Fruit fly (Drosophila melanogaster) whole organism, embryonic: ENCODE data around the gene Cyp303a1.

ENCODE experiments used
- Atf3 ChIP-seq: fragments of 200-800 bp; sonication (Bioruptor generic); optimal IDR thresholded peaks from 3 replicates; lab custom pipeline; 2016; ENCODE audit warnings: missing biosample characterization, missing genetic modification characterization
- CG10654 ChIP-seq: fragments of 200-800 bp; sonication (Bioruptor generic); optimal IDR thresholded peaks from 2 replicates; lab custom pipeline; 2016; ENCODE audit warnings: missing biosample characterization, missing genetic modification characterization
- CG11398 ChIP-seq: fragments of 200-800 bp; sonication (Bioruptor generic); optimal IDR thresholded peaks from 2 replicates; lab custom pipeline; 2016; ENCODE audit warnings: missing biosample characterization, missing genetic modification characterization
- CG12155 ChIP-seq: fragments of 200-800 bp; sonication (Bioruptor generic); optimal IDR thresholded peaks from 3 replicates; lab custom pipeline; 2016; ENCODE audit warnings: missing biosample characterization, missing genetic modification characterization
- CG12219 ChIP-seq: fragments of 200-800 bp; sonication (Bioruptor generic); optimal IDR thresholded peaks from 3 replicates; lab custom pipeline; 2018; ENCODE audit warnings: missing biosample characterization, mild to moderate bottlenecking, missing genetic modification characterization
- CG13123 ChIP-seq: fragments of 200-800 bp; sonication (Bioruptor generic); optimal IDR thresholded peaks from 2 replicates; lab custom pipeline; 2016; ENCODE audit warnings: missing biosample characterization, missing genetic modification characterization
- CG15011 ChIP-seq: fragments of 200-800 bp; sonication (Bioruptor generic); optimal IDR thresholded peaks from 3 replicates; lab custom pipeline; 2018; ENCODE audit warnings: missing biosample characterization, mild to moderate bottlenecking, missing genetic modification characterization
- CG1529 ChIP-seq: fragments of 200-800 bp; sonication (Bioruptor generic); optimal IDR thresholded peaks from 3 replicates; lab custom pipeline; 2018; ENCODE audit warnings: missing biosample characterization, missing genetic modification characterization
- CG1602 ChIP-seq: fragments of 200-800 bp; sonication (Bioruptor generic); optimal IDR thresholded peaks from 3 replicates; lab custom pipeline; 2016; ENCODE audit warnings: missing biosample characterization, missing genetic modification characterization
- CG17361 ChIP-seq: fragments of 200-800 bp; sonication (Bioruptor generic); IDR thresholded peaks from 3 replicates; pipeline ENCODE4 v1.3.6; 2022; ENCODE audit warnings: missing biosample characterization, missing genetic modification characterization
- CG18011 ChIP-seq: fragments of 200-800 bp; sonication (Bioruptor generic); optimal IDR thresholded peaks from 2 replicates; lab custom pipeline; 2017; ENCODE audit warnings: missing biosample characterization, missing genetic modification characterization, mild to moderate bottlenecking, moderate library complexity, missing genotype
- CG2875 ChIP-seq: fragments of 200-800 bp; sonication (Bioruptor generic); optimal IDR thresholded peaks from 2 replicates; lab custom pipeline; 2017; ENCODE audit warnings: missing biosample characterization, mild to moderate bottlenecking, missing genetic modification characterization, missing genetic modification reagents
- CG3065 ChIP-seq: fragments of 200-800 bp; sonication (Bioruptor generic); optimal IDR thresholded peaks from 2 replicates; lab custom pipeline; 2016; ENCODE audit warnings: missing biosample characterization, missing genetic modification characterization
- CG31388 ChIP-seq: fragments of 200-800 bp; sonication (Bioruptor generic); optimal IDR thresholded peaks from 2 replicates; lab custom pipeline; 2016; ENCODE audit warnings: missing biosample characterization, missing genetic modification characterization
- CG32772 ChIP-seq: fragments of 200-800 bp; sonication (Bioruptor generic); IDR thresholded peaks from 2 replicates; pipeline ENCODE4 v1.3.6; 2022; ENCODE audit warnings: missing biosample characterization, missing genetic modification characterization
- CG34422 ChIP-seq: fragments of 200-800 bp; sonication (Bioruptor generic); IDR thresholded peaks from 3 replicates; pipeline ENCODE4 v1.3.6; 2022; ENCODE audit warnings: missing biosample characterization, missing genetic modification characterization
- CG4328 ChIP-seq: fragments of 200-800 bp; sonication (Bioruptor generic); optimal IDR thresholded peaks from 3 replicates; lab custom pipeline; 2017; ENCODE audit warnings: missing biosample characterization, missing genetic modification reagents, missing genetic modification characterization
- CG4617 ChIP-seq: fragments of 200-800 bp; sonication (Bioruptor generic); optimal IDR thresholded peaks from 3 replicates; lab custom pipeline; 2016; ENCODE audit warnings: missing biosample characterization, missing genetic modification characterization, borderline replicate concordance
- CG4854 ChIP-seq: fragments of 200-800 bp; sonication (Bioruptor generic); optimal IDR thresholded peaks from 2 replicates; lab custom pipeline; 2016; ENCODE audit warnings: missing biosample characterization, missing genetic modification characterization, inconsistent platforms
- CG6683 ChIP-seq: fragments of 200-800 bp; sonication (Bioruptor generic); optimal IDR thresholded peaks from 2 replicates; lab custom pipeline; 2017; ENCODE audit warnings: missing biosample characterization, mild to moderate bottlenecking, missing genetic modification characterization, missing genetic modification reagents
- CG9215 ChIP-seq: fragments of 200-800 bp; sonication (Bioruptor generic); IDR thresholded peaks from 2 replicates; pipeline ENCODE4 v1.3.6; 2022; ENCODE audit warnings: missing biosample characterization, missing genetic modification characterization
- CG9727 ChIP-seq: fragments of 200-800 bp; sonication (Bioruptor generic); optimal IDR thresholded peaks from 3 replicates; lab custom pipeline; 2017; ENCODE audit warnings: missing biosample characterization, mild to moderate bottlenecking, missing genetic modification characterization
- Chrac-16 ChIP-seq: fragments of 200-800 bp; sonication (Bioruptor generic); optimal IDR thresholded peaks from 3 replicates; lab custom pipeline; 2016; ENCODE audit warnings: missing biosample characterization, missing genetic modification characterization
- D19A ChIP-seq: fragments of 200-800 bp; optimal IDR thresholded peaks from 3 replicates; lab custom pipeline; 2019; ENCODE audit warnings: missing biosample characterization, mild to moderate bottlenecking, missing genetic modification characterization, moderate library complexity
- Dek ChIP-seq: fragments of 200-800 bp; sonication (Bioruptor generic); optimal IDR thresholded peaks from 3 replicates; lab custom pipeline; 2019; ENCODE audit warnings: missing biosample characterization, mild to moderate bottlenecking, missing genetic modification characterization, moderate library complexity
- ERR ChIP-seq: fragments of 200-800 bp; sonication (Bioruptor generic); optimal IDR thresholded peaks from 2 replicates; lab custom pipeline; 2016; ENCODE audit warnings: missing biosample characterization, missing genetic modification characterization
- H15 ChIP-seq: fragments of 200-800 bp; sonication (Bioruptor generic); IDR thresholded peaks from 3 replicates; pipeline ENCODE4 v1.3.6; 2022; ENCODE audit warnings: missing biosample characterization, missing genetic modification characterization
- HLH3B ChIP-seq: fragments of 200-800 bp; sonication (Bioruptor generic); IDR thresholded peaks from 2 replicates; pipeline ENCODE4 v1.3.6; 2022; ENCODE audit warnings: missing biosample characterization, missing genetic modification characterization
- Hmr ChIP-seq: fragments of 200-800 bp; sonication (Bioruptor generic); optimal IDR thresholded peaks from 3 replicates; lab custom pipeline; 2017; ENCODE audit warnings: mild to moderate bottlenecking, missing biosample characterization, missing genetic modification reagents, missing genetic modification characterization
- Hr3 ChIP-seq: fragments of 200-800 bp; sonication (Bioruptor generic); optimal IDR thresholded peaks from 3 replicates; lab custom pipeline; 2016; ENCODE audit warnings: missing biosample characterization, missing genetic modification characterization
- Hr51 ChIP-seq, 2 experiments: fragments of 200-800 bp; sonication (Bioruptor generic); optimal IDR thresholded peaks; 2 replicates in 1 of 2; 3 replicates in 1 of 2; lab custom pipeline; 2016 to 2018; ENCODE audit warnings: missing biosample characterization in 2 of 2, missing genetic modification characterization in 2 of 2, mild to moderate bottlenecking in 1 of 2, moderate library complexity in 1 of 2
- Hsf ChIP-seq: fragments of 200-800 bp; sonication (Bioruptor generic); optimal IDR thresholded peaks from 3 replicates; lab custom pipeline; 2016; ENCODE audit warnings: missing biosample characterization, missing genetic modification characterization
- Mrtf ChIP-seq: fragments of 200-800 bp; sonication (Bioruptor generic); IDR thresholded peaks from 3 replicates; pipeline ENCODE4 v1.3.6; 2022; ENCODE audit warnings: missing biosample characterization, missing genetic modification characterization
- NC2β ChIP-seq: fragments of 200-800 bp; sonication (Bioruptor generic); optimal IDR thresholded peaks from 2 replicates; lab custom pipeline; 2016; ENCODE audit warnings: missing biosample characterization, missing genetic modification characterization
- Side ChIP-seq: fragments of 200-800 bp; sonication (Bioruptor generic); optimal IDR thresholded peaks from 2 replicates; lab custom pipeline; 2016; ENCODE audit warnings: missing biosample characterization, missing genetic modification characterization
- Sin3A ChIP-seq: fragments of >200 bp; optimal IDR thresholded peaks from 2 replicates; lab custom pipeline; 2018
- Sox102F ChIP-seq: fragments of 200-800 bp; sonication (Bioruptor generic); optimal IDR thresholded peaks from 2 replicates; lab custom pipeline; 2018; ENCODE audit warnings: missing biosample characterization, mild to moderate bottlenecking, missing genetic modification characterization, moderate library complexity
- ash1 ChIP-seq: fragments of 200-800 bp; sonication (Bioruptor generic); optimal IDR thresholded peaks from 2 replicates; lab custom pipeline; 2018; ENCODE audit warnings: missing biosample characterization, mild to moderate bottlenecking, missing genetic modification characterization
- dmrt11E ChIP-seq: fragments of 200-800 bp; sonication (Bioruptor generic); optimal IDR thresholded peaks from 3 replicates; lab custom pipeline; 2018; ENCODE audit warnings: missing biosample characterization, mild to moderate bottlenecking, missing genetic modification characterization, moderate library complexity
- fu2 ChIP-seq: fragments of 200-800 bp; sonication (Bioruptor generic); optimal IDR thresholded peaks from 2 replicates; lab custom pipeline; 2016; ENCODE audit warnings: missing biosample characterization, missing genetic modification characterization
- mam ChIP-seq: fragments of 200-800 bp; sonication (Bioruptor generic); optimal IDR thresholded peaks from 3 replicates; lab custom pipeline; 2016; ENCODE audit warnings: missing biosample characterization, missing genetic modification characterization
- phol ChIP-seq: fragments of 200-800 bp; sonication (Bioruptor generic); optimal IDR thresholded peaks from 3 replicates; lab custom pipeline; 2018; ENCODE audit warnings: missing biosample characterization, mild to moderate bottlenecking, missing genetic modification characterization, moderate library complexity
- schlank ChIP-seq: fragments of 200-800 bp; sonication (Bioruptor generic); optimal IDR thresholded peaks from 2 replicates; lab custom pipeline; 2018; ENCODE audit warnings: missing biosample characterization, mild to moderate bottlenecking, missing genetic modification characterization
- sima ChIP-seq: fragments of 200-800 bp; sonication (Bioruptor generic); optimal IDR thresholded peaks from 2 replicates; lab custom pipeline; 2016; ENCODE audit warnings: missing biosample characterization, missing genetic modification characterization
- so ChIP-seq: fragments of 200-800 bp; sonication (Bioruptor generic); IDR thresholded peaks from 3 replicates; pipeline ENCODE4 v1.3.6; 2022; ENCODE audit warnings: missing biosample characterization, missing genetic modification characterization
- tap ChIP-seq: fragments of 200-800 bp; optimal IDR thresholded peaks from 3 replicates; lab custom pipeline; 2019; ENCODE audit warnings: missing biosample characterization, mild to moderate bottlenecking, missing genetic modification characterization, moderate library complexity
- ttk ChIP-seq: fragments of 200-800 bp; sonication (Bioruptor generic); IDR thresholded peaks from 2 replicates; pipeline ENCODE4 v2.1.2; 2022; ENCODE audit warnings: missing biosample characterization, missing genetic modification characterization
- tx ChIP-seq: fragments of 200-800 bp; sonication (Bioruptor generic); optimal IDR thresholded peaks from 2 replicates; lab custom pipeline; 2016; ENCODE audit warnings: missing biosample characterization, missing genetic modification characterization
- usp ChIP-seq: fragments of >200 bp; optimal IDR thresholded peaks from 2 replicates; lab custom pipeline; 2017; ENCODE audit warnings: missing biosample characterization, missing genetic modification characterization
- zen ChIP-seq: fragments of 200-800 bp; sonication (Bioruptor generic); optimal IDR thresholded peaks from 3 replicates; lab custom pipeline; 2018; ENCODE audit warnings: missing biosample characterization, mild to moderate bottlenecking, missing genetic modification characterization, moderate library complexity

Cyp303a1 gene

DNA sequence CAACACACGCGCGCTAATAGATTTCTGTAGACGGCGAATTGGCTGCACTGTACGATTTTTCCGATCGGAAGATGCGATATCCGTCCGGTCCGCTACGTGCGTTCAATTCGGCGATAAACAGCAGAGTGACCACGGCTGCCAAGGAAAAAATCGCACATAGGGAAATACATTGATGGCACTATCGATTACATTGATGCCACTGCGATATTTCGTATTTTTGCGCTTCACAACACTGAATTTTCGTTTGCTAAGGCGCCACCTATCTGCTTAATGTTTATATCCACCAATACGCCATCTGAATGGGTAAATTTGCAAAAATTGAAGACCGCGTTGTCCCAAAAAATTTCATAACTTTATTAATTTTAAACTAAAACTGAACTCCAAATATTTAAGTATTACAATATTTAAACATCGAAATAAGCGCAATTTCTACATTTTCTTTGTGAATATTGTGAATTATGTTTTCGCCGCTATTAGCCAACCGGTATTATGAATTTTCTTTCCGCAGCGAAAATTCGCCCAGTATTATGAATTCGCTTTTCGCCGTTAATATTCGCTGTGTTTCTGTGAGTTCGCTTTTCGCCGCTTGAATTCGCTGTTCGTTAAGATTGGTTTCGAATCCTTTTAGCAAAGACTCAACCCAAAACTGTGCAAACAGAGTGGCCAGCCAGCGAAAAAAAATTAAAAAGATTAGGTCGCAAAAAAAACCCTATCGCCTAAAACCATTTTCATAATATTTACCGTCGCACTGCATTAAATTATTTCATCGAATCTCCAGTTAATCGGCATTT is 6.2 kb upstream of the Cyp303a1 start, which contains the start of the genes crp and pkaap (continued):
- TF ChIP-seq Chrac-16 (GFP tag; lab: Kevin White, UChicago) = peak; percentile 88
- TF ChIP-seq Sin3A (lab: Kevin White, UChicago) = peak; percentile 72
- TF ChIP-seq Side = peak; percentile 82
- TF ChIP-seq CG15011 = no peak
- no peak for TF ChIP-seq CG17361
- no peak for TF ChIP-seq Mrtf (GFP tag; lab: Robert Waterston, UW)
- peak; percentile 35 for TF ChIP-seq tap (tag; lab: Kevin White, UChicago)
- peak; percentile 98 for TF ChIP-seq CG4617 (GFP tag; lab: Kevin White, UChicago)
- peak; percentile 66 for TF ChIP-seq Hr3 (GFP tag; lab: Kevin White, UChicago)
- TF ChIP-seq dmrt11E (tag; lab: Kevin White, UChicago) = peak; percentile 63
- TF ChIP-seq CG2875 (GFP tag; lab: Kevin White, UChicago) = peak; percentile 62
- peak; percentile 77 for TF ChIP-seq fu2 (GFP tag; lab: Kevin White, UChicago)
- TF ChIP-seq CG9215 = no peak
- TF ChIP-seq CG1602 = peak; percentile 85
- TF ChIP-seq CG11398 (GFP tag; lab: Kevin White, UChicago) = peak; percentile 85
- TF ChIP-seq CG12155 (GFP tag; lab: Kevin White, UChicago) = peak; percentile 85
- TF ChIP-seq sima = peak; percentile 20
- TF ChIP-seq Hsf = peak; percentile 91
- TF ChIP-seq mam (GFP tag; lab: Kevin White, UChicago) = peak; percentile 91
- TF ChIP-seq CG12219 = peak; percentile 15
- peak; percentile 48 for TF ChIP-seq phol (tag; lab: Kevin White, UChicago)
- no peak for TF ChIP-seq usp
- no peak for TF ChIP-seq CG34422
- no peak for TF ChIP-seq CG32772 (GFP tag; lab: Robert Waterston, UW)
- TF ChIP-seq Atf3 (GFP tag; lab: Kevin White, UChicago) = peak; percentile 54
- peak; percentile 66 for TF ChIP-seq CG31388 (GFP tag; lab: Kevin White, UChicago)
- TF ChIP-seq Hr51 (GFP tag; optimal IDR thresholded peaks at IDR 0.05; lab: Kevin White, UChicago) = peak in 1 of 2 experiments; percentile 88
- no peak for TF ChIP-seq so (GFP tag; lab: Robert Waterston, UW)
- peak; percentile 61 for TF ChIP-seq CG1529 (GFP tag; lab: Kevin White, UChicago)
- TF ChIP-seq CG13123 (GFP tag; lab: Kevin White, UChicago) = peak; percentile 73
- TF ChIP-seq schlank = peak; percentile 61
- peak; percentile 72 for TF ChIP-seq CG3065 (GFP tag; lab: Kevin White, UChicago)
- peak; percentile 37 for TF ChIP-seq CG6683 (GFP tag; lab: Kevin White, UChicago)
- peak; percentile 86 for TF ChIP-seq CG4854 (GFP tag; lab: Kevin White, UChicago)
- TF ChIP-seq HLH3B (GFP tag; lab: Robert Waterston, UW) = no peak
- peak; percentile 91 for TF ChIP-seq Hmr (GFP tag; lab: Kevin White, UChicago)
- TF ChIP-seq CG10654 (GFP tag; lab: Kevin White, UChicago) = peak; percentile 82
- peak; percentile 44 for TF ChIP-seq ash1 (GFP tag; lab: Kevin White, UChicago)
- TF ChIP-seq Dek (tag; lab: Kevin White, UChicago) = peak; percentile 75
- TF ChIP-seq NC2β = peak; percentile 86
- TF ChIP-seq zen = peak; percentile 56
- no peak for TF ChIP-seq H15 (GFP tag; lab: Robert Waterston, UW)
- no peak for TF ChIP-seq Sox102F
- TF ChIP-seq CG4328 (GFP tag; lab: Kevin White, UChicago) = peak; percentile 68
- TF ChIP-seq CG18011 (GFP tag; lab: Kevin White, UChicago) = peak; percentile 46
- peak; percentile 48 for TF ChIP-seq CG9727 (GFP tag; lab: Kevin White, UChicago)
- no peak for TF ChIP-seq ttk (GFP tag; lab: Robert Waterston, UW)
- TF ChIP-seq D19A (tag; lab: Kevin White, UChicago) = peak; percentile 24
- peak; percentile 84 for TF ChIP-seq tx (GFP tag; lab: Kevin White, UChicago)
- peak; percentile 87 for TF ChIP-seq ERR (GFP tag; lab: Kevin White, UChicago)
